Fruit fly (Drosophila melanogaster): ENCODE results near the gene ND-13A.

DNA sequence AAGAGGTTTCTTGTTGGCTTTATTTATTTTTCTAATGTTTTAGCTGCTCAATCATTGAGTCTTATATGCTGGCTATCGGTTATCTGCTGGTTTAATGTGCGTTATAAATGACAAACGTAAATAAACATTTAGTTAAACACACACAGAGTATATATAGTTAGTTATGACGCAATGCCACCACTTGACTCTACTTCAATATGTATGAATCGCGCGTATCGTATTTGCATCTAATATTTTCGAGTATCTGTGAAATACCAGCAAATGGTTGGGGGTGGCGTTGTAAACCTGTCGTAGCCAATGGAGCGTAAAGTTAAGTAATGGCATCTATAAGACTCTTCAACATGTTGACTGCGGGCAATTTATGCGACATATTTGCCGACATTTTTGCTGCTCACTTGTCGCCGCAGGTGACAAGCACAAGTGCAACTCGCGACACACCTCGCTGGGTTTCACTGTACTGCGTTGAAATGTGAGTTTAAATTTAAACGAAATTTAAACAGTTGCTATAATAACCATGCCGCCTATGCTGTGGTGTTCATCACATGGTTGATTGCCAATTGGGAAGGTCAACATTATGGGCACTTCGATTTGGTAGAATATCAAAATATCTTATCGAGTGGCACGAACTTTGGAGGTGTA lies 13.5 kb upstream of the ND-13A start:
- no peak for TF ChIP-seq CG8478 (optimal IDR thresholded peaks at IDR 0.05)
- TF ChIP-seq CTCF (optimal IDR thresholded peaks at IDR 0.05), result no peak
